Worm (Caenorhabditis elegans) whole organism, young adult: ENCODE measurements around the gene T20D3.5.

ENCODE experiments used
- C06A6.2 ChIP-seq: fragments of 200-800 bp; sonication (Bioruptor generic); conservative IDR thresholded peaks from 2 replicates; pipeline ENCODE4 v1.3.6; 2022; ENCODE audit warnings: missing genetic modification characterization, missing compliant biosample characterization
- F22D6.2 ChIP-seq: sonication (generic microtip); optimal IDR thresholded peaks from 2 replicates; lab custom pipeline; 2016; ENCODE audit warnings: mild to moderate bottlenecking, missing genetic modification characterization, missing compliant biosample characterization
- F33H1.4 ChIP-seq: fragments of 200-800 bp; sonication (Bioruptor generic); IDR thresholded peaks from 2 replicates; pipeline ENCODE4 v1.3.6; 2022; ENCODE audit warnings: missing genetic modification reagents, missing genetic modification characterization, missing compliant biosample characterization
- F37B4.10 ChIP-seq: fragments of 200-800 bp; sonication (Bioruptor generic); IDR thresholded peaks from 2 replicates; pipeline ENCODE4 v1.3.6; 2022; ENCODE audit warnings: missing genetic modification characterization, missing compliant biosample characterization
- K12H6.12 ChIP-seq: fragments of 200-800 bp; sonication (Bioruptor generic); optimal IDR thresholded peaks from 2 replicates; lab custom pipeline; 2018; ENCODE audit warnings: mild to moderate bottlenecking, missing genetic modification characterization, missing compliant biosample characterization
- Y56A3A.18 ChIP-seq: fragments of 200-800 bp; sonication (Bioruptor generic); IDR thresholded peaks from 2 replicates; pipeline ENCODE4 v1.3.6; 2022; ENCODE audit warnings: missing genetic modification reagents, missing genetic modification characterization, missing compliant biosample characterization
- Y67H2A.10 ChIP-seq: fragments of 200-800 bp; sonication (Bioruptor generic); conservative IDR thresholded peaks from 2 replicates; pipeline ENCODE4 v1.3.6; 2022; ENCODE audit warnings: missing genetic modification reagents, missing genetic modification characterization, missing compliant biosample characterization
- athp-1 ChIP-seq: sonication (generic microtip); optimal IDR thresholded peaks from 2 replicates; lab custom pipeline; 2017; ENCODE audit warnings: mild to moderate bottlenecking, missing genetic modification characterization, missing compliant biosample characterization
- attf-5 ChIP-seq: fragments of 200-800 bp; sonication (Bioruptor generic); optimal IDR thresholded peaks from 2 replicates; lab custom pipeline; 2018; ENCODE audit warnings: mild to moderate bottlenecking, missing genetic modification characterization, missing compliant biosample characterization
- bed-2 ChIP-seq: fragments of 200-800 bp; sonication (Bioruptor generic); IDR thresholded peaks from 2 replicates; pipeline ENCODE4 v1.3.6; 2022; ENCODE audit warnings: missing genetic modification reagents, missing genetic modification characterization, missing compliant biosample characterization
- ccch-3 ChIP-seq: fragments of 200-800 bp; sonication (Bioruptor generic); optimal IDR thresholded peaks from 2 replicates; lab custom pipeline; 2018; ENCODE audit warnings: mild to moderate bottlenecking, missing genetic modification characterization, missing compliant biosample characterization
- cebp-1 ChIP-seq, 2 experiments: fragments of 200-800 bp in 1 of 2; sonication (Bioruptor generic) in 1 of 2; sonication (generic microtip) in 1 of 2; IDR thresholded peaks in 1 of 2; optimal IDR thresholded peaks in 1 of 2; 2 replicates each; pipeline versions ENCODE4 v1.3.6 to Lab custom; 2017 to 2022; ENCODE audit warnings: missing compliant biosample characterization in 2 of 2, missing genetic modification characterization in 2 of 2, mild to moderate bottlenecking in 1 of 2, missing genetic modification reagents in 1 of 2, moderate library complexity in 1 of 2
- ceh-40 ChIP-seq: fragments of 200-800 bp; sonication (Bioruptor generic); IDR thresholded peaks from 2 replicates; pipeline ENCODE4 v1.3.6; 2022; ENCODE audit warnings: missing genetic modification characterization, missing compliant biosample characterization
- ceh-58 ChIP-seq: fragments of 200-800 bp; sonication (Bioruptor generic); IDR thresholded peaks from 2 replicates; pipeline ENCODE4 v1.3.6; 2022; ENCODE audit warnings: missing genetic modification characterization, missing compliant biosample characterization
- ceh-79 ChIP-seq: sonication (generic microtip); optimal IDR thresholded peaks from 2 replicates; lab custom pipeline; 2017; ENCODE audit warnings: mild to moderate bottlenecking, missing genetic modification characterization, missing compliant biosample characterization
- dox-1 ChIP-seq: fragments of 200-800 bp; sonication (Bioruptor generic); IDR thresholded peaks from 2 replicates; pipeline ENCODE4 v1.3.6; 2022; ENCODE audit warnings: missing genetic modification reagents, missing genetic modification characterization, missing compliant biosample characterization
- dpff-1 ChIP-seq: sonication (generic microtip); optimal IDR thresholded peaks from 2 replicates; lab custom pipeline; 2017; ENCODE audit warnings: mild to moderate bottlenecking, missing genetic modification characterization, missing compliant biosample characterization
- dpl-1 ChIP-seq: fragments of 150-350 bp; optimal IDR thresholded peaks from 2 replicates; lab custom pipeline; 2014; ENCODE audit warnings: missing biosample characterization, missing genetic modification reagents, missing genetic modification characterization
- efl-1 ChIP-seq: fragments of 150-350 bp; optimal IDR thresholded peaks from 2 replicates; lab custom pipeline; 2014; ENCODE audit warnings: missing biosample characterization, missing genetic modification reagents, missing genetic modification characterization
- egl-44 ChIP-seq: fragments of 200-800 bp; sonication (Bioruptor generic); IDR thresholded peaks from 2 replicates; pipeline ENCODE4 v1.3.6; 2022; ENCODE audit warnings: missing genetic modification reagents, missing genetic modification characterization, missing compliant biosample characterization
- ekl-4 ChIP-seq: fragments of 200-800 bp; sonication (Bioruptor generic); IDR thresholded peaks from 2 replicates; pipeline ENCODE4 v1.3.6; 2022; ENCODE audit warnings: missing genetic modification reagents, missing genetic modification characterization, missing compliant biosample characterization
- him-1 ChIP-seq: sonication (generic microtip); optimal IDR thresholded peaks from 2 replicates; lab custom pipeline; 2016; ENCODE audit warnings: missing genotype, missing genetic modification reagents, missing genetic modification characterization, missing compliant biosample characterization
- hlh-12 ChIP-seq: sonication (generic microtip); optimal IDR thresholded peaks from 2 replicates; lab custom pipeline; 2016; ENCODE audit warnings: missing genetic modification characterization, missing compliant biosample characterization
- hlh-26 ChIP-seq: fragments of 200-800 bp; sonication (Bioruptor generic); conservative IDR thresholded peaks from 2 replicates; pipeline ENCODE4 v1.3.6; 2022; ENCODE audit warnings: missing genetic modification reagents, missing genetic modification characterization, missing compliant biosample characterization
- lin-54 ChIP-seq: fragments of 200-800 bp; sonication (Bioruptor generic); optimal IDR thresholded peaks from 2 replicates; lab custom pipeline; 2018; ENCODE audit warnings: mild to moderate bottlenecking, missing genetic modification characterization, missing compliant biosample characterization
- lsl-1 ChIP-seq: fragments of 200-800 bp; sonication (Bioruptor generic); optimal IDR thresholded peaks from 2 replicates; lab custom pipeline; 2018; ENCODE audit warnings: mild to moderate bottlenecking, missing genetic modification characterization, moderate library complexity, missing compliant biosample characterization
- madf-10 ChIP-seq: sonication (generic microtip); optimal IDR thresholded peaks from 2 replicates; lab custom pipeline; 2016; ENCODE audit warnings: mild to moderate bottlenecking, missing genetic modification characterization, missing compliant biosample characterization
- madf-8 ChIP-seq: fragments of 200-800 bp; sonication (Bioruptor generic); conservative IDR thresholded peaks from 2 replicates; pipeline ENCODE4 v1.3.6; 2022; ENCODE audit warnings: missing genetic modification reagents, missing genetic modification characterization, missing compliant biosample characterization
- mcd-1 ChIP-seq: fragments of 200-800 bp; sonication (Bioruptor generic); IDR thresholded peaks from 2 replicates; pipeline ENCODE4 v1.3.6; 2022; ENCODE audit warnings: missing genetic modification reagents, missing genetic modification characterization, missing compliant biosample characterization
- mes-4 ChIP-seq: sonication (generic microtip); optimal IDR thresholded peaks from 2 replicates; lab custom pipeline; 2016; ENCODE audit warnings: missing genotype, missing genetic modification characterization, missing compliant biosample characterization
- mxl-1 ChIP-seq: sonication (generic microtip); optimal IDR thresholded peaks from 2 replicates; lab custom pipeline; 2016; ENCODE audit warnings: missing genetic modification characterization, missing compliant biosample characterization
- nfya-1 ChIP-seq: sonication (generic microtip); optimal IDR thresholded peaks from 2 replicates; lab custom pipeline; 2017; ENCODE audit warnings: antibody characterized with exemption, missing compliant biosample characterization, missing genetic modification characterization, borderline replicate concordance; ENCODE audit not compliant: insufficient read depth
- nhr-120 ChIP-seq: fragments of 200-800 bp; sonication (Bioruptor generic); IDR thresholded peaks from 2 replicates; pipeline ENCODE4 v1.3.6; 2022; ENCODE audit warnings: missing genetic modification characterization, missing compliant biosample characterization
- nhr-179 ChIP-seq: sonication (generic microtip); optimal IDR thresholded peaks from 2 replicates; lab custom pipeline; 2016; ENCODE audit warnings: mild to moderate bottlenecking, missing genetic modification characterization, missing compliant biosample characterization
- nhr-80 ChIP-seq: sonication (generic microtip); optimal IDR thresholded peaks from 2 replicates; lab custom pipeline; 2016; ENCODE audit warnings: missing genetic modification characterization, missing compliant biosample characterization
- nhr-90 ChIP-seq: sonication (generic microtip); optimal IDR thresholded peaks from 2 replicates; lab custom pipeline; 2016; ENCODE audit warnings: missing genotype, mild to moderate bottlenecking, missing genetic modification characterization, missing compliant biosample characterization
- rec-8 ChIP-seq, 2 experiments: sonication (generic microtip); optimal IDR thresholded peaks; 2 replicates each; lab custom pipeline; 2016; ENCODE audit warnings: mild to moderate bottlenecking in 2 of 2, missing genetic modification characterization in 2 of 2, missing genetic modification reagents in 2 of 2, missing genotype in 2 of 2, missing biosample characterization in 1 of 2, missing compliant biosample characterization in 1 of 2, moderate library complexity in 1 of 2
- repo-1 ChIP-seq: sonication (generic microtip); optimal IDR thresholded peaks from 2 replicates; lab custom pipeline; 2017; ENCODE audit warnings: mild to moderate bottlenecking, missing genetic modification characterization, missing compliant biosample characterization
- snpc-1.3 ChIP-seq: sonication (generic microtip); optimal IDR thresholded peaks from 2 replicates; lab custom pipeline; 2017; ENCODE audit warnings: missing genetic modification characterization, mild to moderate bottlenecking, missing compliant biosample characterization, antibody characterized with exemption, moderate library complexity, missing genotype, missing genetic modification reagents; ENCODE audit not compliant: insufficient read depth
- snpc-3.4 ChIP-seq: sonication (generic microtip); optimal IDR thresholded peaks from 2 replicates; lab custom pipeline; 2017; ENCODE audit warnings: missing genetic modification characterization, mild to moderate bottlenecking, missing compliant biosample characterization, antibody characterized with exemption, moderate library complexity, missing genotype, missing genetic modification reagents
- unc-130 ChIP-seq: sonication (generic microtip); optimal IDR thresholded peaks from 2 replicates; lab custom pipeline; 2016; ENCODE audit warnings: missing genetic modification reagents, missing genetic modification characterization, missing compliant biosample characterization
- unc-62 ChIP-seq: fragments of 150-350 bp; optimal IDR thresholded peaks from 2 replicates; lab custom pipeline; 2014; ENCODE audit warnings: missing biosample characterization, missing genetic modification reagents, missing genetic modification characterization
- xnd-1 ChIP-seq: sonication (generic microtip); optimal IDR thresholded peaks from 2 replicates; lab custom pipeline; 2016; ENCODE audit warnings: missing genotype, missing genetic modification reagents, missing genetic modification characterization, missing compliant biosample characterization
- zfh-2 ChIP-seq: fragments of 200-800 bp; sonication (Bioruptor generic); conservative IDR thresholded peaks from 2 replicates; pipeline ENCODE4 v1.3.6; 2022; ENCODE audit warnings: missing genetic modification reagents, missing genetic modification characterization, missing compliant biosample characterization
- ztf-18 ChIP-seq: sonication (generic microtip); optimal IDR thresholded peaks from 2 replicates; lab custom pipeline; 2016; ENCODE audit warnings: missing genotype, mild to moderate bottlenecking, missing genetic modification characterization, missing compliant biosample characterization
- ztf-25 ChIP-seq: fragments of 200-800 bp; sonication (Bioruptor generic); IDR thresholded peaks from 2 replicates; pipeline ENCODE4 v1.3.6; 2022; ENCODE audit warnings: missing genetic modification reagents, missing genetic modification characterization, missing compliant biosample characterization

T20D3.5 gene

DNA sequence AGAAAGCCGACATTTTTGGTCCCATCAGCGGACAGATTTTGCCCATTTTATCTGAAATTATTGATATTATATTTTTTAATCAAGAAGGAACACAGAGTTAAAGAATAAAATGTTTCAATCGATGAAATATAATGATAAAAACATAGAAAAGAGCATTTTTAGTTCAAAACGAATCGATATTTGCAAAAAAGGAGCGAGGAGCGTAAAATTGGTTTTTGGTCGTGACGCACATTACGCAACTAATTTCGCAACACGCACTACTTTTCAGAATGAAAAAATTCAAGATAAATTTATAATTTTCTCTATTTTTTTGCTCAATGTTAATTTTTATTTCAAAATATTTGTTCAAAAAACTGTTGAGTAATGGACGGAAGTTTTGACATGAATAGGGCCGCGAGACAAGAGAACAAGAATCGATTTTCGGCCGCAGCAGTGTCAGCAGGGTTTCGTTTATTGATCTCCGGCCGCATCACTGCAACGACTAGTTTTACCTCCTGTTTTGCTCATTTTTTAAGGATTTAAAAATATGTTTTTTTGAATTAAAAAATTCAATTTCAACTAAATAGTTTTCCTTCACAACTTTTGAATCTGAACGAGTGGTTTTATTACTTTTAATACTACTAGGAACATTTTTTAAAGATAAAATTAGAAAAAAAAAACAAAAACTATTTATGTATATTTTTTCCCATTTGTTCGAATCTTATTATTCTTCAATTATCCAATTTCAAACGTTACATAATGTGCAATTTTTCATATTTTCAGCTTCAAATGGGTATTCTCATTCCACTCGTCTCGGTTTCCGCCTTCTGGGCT, 15.6 kb upstream of the T20D3.5 start, which contains the start of the genes F49C12.12 and vha-17:
Gene F49C12.12 (minus strand): TSS at position 51 of the 813 bp plus-strand sequence.
Gene vha-17 (plus strand): TSS at position 763 of the 813 bp plus-strand sequence.
- peak; percentile 8 for TF ChIP-seq madf-10 (tag; lab: Kevin White, UChicago)
- TF ChIP-seq snpc-3.4 (tag; lab: Kevin White, UChicago) = no peak
- TF ChIP-seq nhr-80 = peak; percentile 82
- TF ChIP-seq ccch-3 (GFP tag; lab: Kevin White, UChicago) = no peak
- TF ChIP-seq xnd-1 = no peak
- no peak for TF ChIP-seq athp-1 (tag; lab: Kevin White, UChicago)
- TF ChIP-seq ztf-18 (tag; lab: Kevin White, UChicago) = peak; percentile 13
- peak; percentile 25 for TF ChIP-seq lin-54 (GFP tag; lab: Kevin White, UChicago)
- 0 out of 2 replicates have a peak, but pooled peaks have one; percentile 32 for TF ChIP-seq mcd-1
- no peak for TF ChIP-seq ztf-25 (GFP tag; lab: Robert Waterston, UW)
- TF ChIP-seq nhr-120 (GFP tag; lab: Robert Waterston, UW) = no peak
- TF ChIP-seq Y67H2A.10 = no peak
- TF ChIP-seq ekl-4 (GFP tag; lab: Robert Waterston, UW) = 0 out of 2 replicates have a peak, but pooled peaks have one; percentile 28
- no peak for TF ChIP-seq K12H6.12 (tag; lab: Kevin White, UChicago)
- peak; percentile 49; the same call in 1 of the 2 replicates for TF ChIP-seq dox-1 (GFP tag; lab: Robert Waterston, UW)
- TF ChIP-seq nhr-179 = no peak
- TF ChIP-seq him-1 = peak; percentile 33
- TF ChIP-seq attf-5 = peak; percentile 82
- TF ChIP-seq ceh-79 = no peak
- peak; percentile 0 for TF ChIP-seq lsl-1 (GFP tag; lab: Kevin White, UChicago)
- TF ChIP-seq cebp-1 (GFP tag; IDR thresholded peaks at IDR 0.05; lab: Robert Waterston, UW) = peak; percentile 82
- peak; percentile 98 for TF ChIP-seq cebp-1 (tag; optimal IDR thresholded peaks at IDR 0.05; lab: Kevin White, UChicago)
- no peak for TF ChIP-seq unc-62

DNA sequence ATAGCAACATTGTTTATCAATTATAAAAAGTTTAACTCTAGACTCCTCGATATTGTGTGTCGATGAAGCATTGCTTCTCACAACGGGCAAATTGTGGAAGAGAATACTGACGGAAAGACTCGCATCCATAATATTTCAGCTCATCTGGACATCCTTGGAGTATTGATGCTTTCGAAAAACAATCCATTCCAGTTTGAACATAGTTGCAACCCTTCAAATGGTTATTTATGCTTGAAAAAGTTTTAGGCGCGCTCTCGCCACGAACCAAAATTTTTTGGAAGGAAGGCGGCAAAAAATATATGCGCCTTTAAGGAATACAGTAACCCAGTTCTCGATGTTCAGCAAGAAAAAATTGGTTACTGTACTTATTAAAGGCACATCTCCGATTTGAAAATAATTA, 14.4 kb upstream of the T20D3.5 start:
- no peak for TF ChIP-seq madf-8 (GFP tag; lab: Robert Waterston, UW)
- no peak for TF ChIP-seq dpl-1
- no peak for TF ChIP-seq nhr-80
- TF ChIP-seq ceh-40 (GFP tag; lab: Robert Waterston, UW) = no peak
- TF ChIP-seq mxl-1 (tag; lab: Kevin White, UChicago) = no peak
- peak; percentile 18 for TF ChIP-seq efl-1 (GFP tag; lab: Kevin White, UChicago)
- no peak for TF ChIP-seq F22D6.2 (tag; lab: Kevin White, UChicago)
- TF ChIP-seq unc-130 (GFP tag; lab: Kevin White, UChicago) = no peak
- TF ChIP-seq mes-4 (tag; lab: Kevin White, UChicago) = no peak
- TF ChIP-seq bed-2 (GFP tag; lab: Robert Waterston, UW) = no peak
- TF ChIP-seq snpc-1.3 (tag; lab: Kevin White, UChicago) = no peak
- no peak for TF ChIP-seq C06A6.2
- TF ChIP-seq cebp-1 (GFP tag; IDR thresholded peaks at IDR 0.05; lab: Robert Waterston, UW) = no peak
- TF ChIP-seq cebp-1 (tag; optimal IDR thresholded peaks at IDR 0.05; lab: Kevin White, UChicago) = no peak
- TF ChIP-seq zfh-2 (GFP tag; lab: Robert Waterston, UW) = no peak
- no peak for TF ChIP-seq nhr-120 (GFP tag; lab: Robert Waterston, UW)
- TF ChIP-seq nhr-90 (tag; lab: Kevin White, UChicago) = no peak
- no peak for TF ChIP-seq dpff-1 (tag; lab: Kevin White, UChicago)
- TF ChIP-seq rec-8 (tag; optimal IDR thresholded peaks at IDR 0.05; lab: Kevin White, UChicago) = no peak
- no peak for TF ChIP-seq egl-44
- TF ChIP-seq lsl-1 (GFP tag; lab: Kevin White, UChicago) = peak; percentile 38
- TF ChIP-seq F37B4.10 (GFP tag; lab: Robert Waterston, UW) = no peak
- TF ChIP-seq unc-62 = no peak
- no peak for TF ChIP-seq hlh-12 (tag; lab: Kevin White, UChicago)
- TF ChIP-seq repo-1 = peak; percentile 32
- no peak for TF ChIP-seq ceh-58
- no peak for TF ChIP-seq him-1
- no peak for TF ChIP-seq hlh-26
- no peak for TF ChIP-seq F33H1.4 (GFP tag; lab: Robert Waterston, UW)
- TF ChIP-seq nfya-1 (tag; lab: Kevin White, UChicago) = no peak
- TF ChIP-seq Y56A3A.18 = no peak
